Worm (Caenorhabditis elegans) whole organism, L1 larva: ENCODE measurements around the gene T05H4.4.

Source experiments
- C16A3.4 ChIP-seq: fragments of 150-350 bp; optimal IDR thresholded peaks from 2 replicates; lab custom pipeline; 2014; ENCODE audit warnings: missing biosample characterization, missing genetic modification characterization
- F16B12.6 ChIP-seq: fragments of 150-350 bp; optimal IDR thresholded peaks from 2 replicates; lab custom pipeline; 2014; ENCODE audit warnings: missing biosample characterization, missing genetic modification characterization
- ama-1 ChIP-seq: fragments of 150-350 bp; optimal IDR thresholded peaks from 2 replicates; lab custom pipeline; 2014
- blmp-1 ChIP-seq: fragments of 150-350 bp; optimal IDR thresholded peaks from 2 replicates; lab custom pipeline; 2014; ENCODE audit warnings: missing biosample characterization, missing genetic modification characterization
- ceh-82 ChIP-seq, 3 experiments: fragments of 150-350 bp in 1 of 3; sonication (generic microtip) in 2 of 3; optimal IDR thresholded peaks; 2 replicates each; lab custom pipeline; 2014 to 2017; ENCODE audit warnings: missing biosample characterization in 3 of 3, missing genetic modification characterization in 3 of 3
- ces-1 ChIP-seq: fragments of 150-350 bp; optimal IDR thresholded peaks from 2 replicates; lab custom pipeline; 2014; ENCODE audit warnings: missing biosample characterization, missing genetic modification reagents, missing genetic modification characterization
- dpl-1 ChIP-seq, 3 experiments: fragments of 150-350 bp in 2 of 3; sonication (generic microtip) in 1 of 3; optimal IDR thresholded peaks; 2 replicates each; lab custom pipeline; 2014 to 2017; ENCODE audit warnings: missing biosample characterization in 3 of 3, missing genetic modification characterization in 3 of 3, missing genetic modification reagents in 3 of 3
- dsc-1 ChIP-seq: sonication (generic microtip); optimal IDR thresholded peaks from 2 replicates; lab custom pipeline; 2016; ENCODE audit warnings: mild to moderate bottlenecking, missing genetic modification characterization, missing compliant biosample characterization
- efl-1 ChIP-seq, 4 experiments: fragments of 150-350 bp; optimal IDR thresholded peaks in 3 of 4; peaks in 1 of 4; 1 replicate in 1 of 4; 2 replicates in 3 of 4; lab custom pipeline; 2014; ENCODE audit warnings: missing biosample characterization in 2 of 4, missing genetic modification characterization in 2 of 4, missing genetic modification reagents in 2 of 4
- egl-27 ChIP-seq, 2 experiments: fragments of 150-350 bp in 1 of 2; sonication (generic microtip); optimal IDR thresholded peaks; 3 replicates each; lab custom pipeline; 2017 to 2018; ENCODE audit warnings: missing biosample characterization in 2 of 2, missing genetic modification characterization in 2 of 2, missing genetic modification reagents in 2 of 2
- fkh-10 ChIP-seq: sonication (generic microtip); optimal IDR thresholded peaks from 2 replicates; lab custom pipeline; 2017; ENCODE audit warnings: missing biosample characterization, missing genetic modification reagents, missing genetic modification characterization
- fkh-4 ChIP-seq: sonication (generic microtip); optimal IDR thresholded peaks from 2 replicates; lab custom pipeline; 2016; ENCODE audit warnings: missing compliant biosample characterization, missing genetic modification characterization, borderline replicate concordance
- fos-1 ChIP-seq: fragments of 150-350 bp; optimal IDR thresholded peaks from 2 replicates; lab custom pipeline; 2014; ENCODE audit warnings: missing biosample characterization, missing genetic modification characterization
- grh-1 ChIP-seq: fragments of 200-800 bp; sonication (Bioruptor generic); IDR thresholded peaks from 2 replicates; pipeline ENCODE4 v1.3.6; 2022; ENCODE audit warnings: missing genetic modification reagents, missing genetic modification characterization, missing compliant biosample characterization
- hlh-17 ChIP-seq: fragments of 200-800 bp; sonication (Bioruptor generic); optimal IDR thresholded peaks from 2 replicates; lab custom pipeline; 2018; ENCODE audit warnings: missing genetic modification characterization, mild to moderate bottlenecking, missing compliant biosample characterization, moderate library complexity, borderline replicate concordance
- hlh-4 ChIP-seq: sonication (generic microtip); optimal IDR thresholded peaks from 2 replicates; lab custom pipeline; 2016; ENCODE audit warnings: mild to moderate bottlenecking, missing genetic modification characterization, missing compliant biosample characterization
- isw-1 ChIP-seq: fragments of 200-800 bp; sonication (Bioruptor generic); IDR thresholded peaks from 2 replicates; pipeline ENCODE4 v1.3.6; 2022; ENCODE audit warnings: missing genetic modification characterization, missing compliant biosample characterization
- jun-1 ChIP-seq: fragments of 150-350 bp; optimal IDR thresholded peaks from 2 replicates; lab custom pipeline; 2014; ENCODE audit warnings: missing biosample characterization, missing genetic modification reagents, missing genetic modification characterization
- lin-14 ChIP-seq: fragments of 200-800 bp; sonication (Bioruptor generic); optimal IDR thresholded peaks from 2 replicates; lab custom pipeline; 2018; ENCODE audit warnings: mild to moderate bottlenecking, missing genetic modification characterization, moderate library complexity, missing compliant biosample characterization
- lin-35 ChIP-seq, 2 experiments: fragments of 150-350 bp; optimal IDR thresholded peaks; 2 replicates each; lab custom pipeline; 2014; ENCODE audit warnings: missing biosample characterization in 2 of 2, missing genetic modification characterization in 2 of 2, missing genetic modification reagents in 2 of 2
- lir-3 ChIP-seq: sonication (generic microtip); optimal IDR thresholded peaks from 2 replicates; lab custom pipeline; 2016; ENCODE audit warnings: mild to moderate bottlenecking, missing genetic modification characterization, moderate library complexity, missing compliant biosample characterization; ENCODE audit not compliant: poor library complexity
- lsy-2 ChIP-seq, 2 experiments: fragments of 150-350 bp; optimal IDR thresholded peaks; 2 replicates each; lab custom pipeline; 2014; ENCODE audit warnings: missing biosample characterization in 2 of 2, missing genetic modification characterization in 2 of 2
- mef-2 ChIP-seq: fragments of 150-350 bp; optimal IDR thresholded peaks from 2 replicates; lab custom pipeline; 2014; ENCODE audit warnings: missing biosample characterization, missing genetic modification characterization
- mep-1 ChIP-seq: fragments of 150-350 bp; optimal IDR thresholded peaks from 2 replicates; lab custom pipeline; 2014; ENCODE audit warnings: missing biosample characterization, missing genetic modification characterization
- nhr-20 ChIP-seq: sonication (generic microtip); optimal IDR thresholded peaks from 2 replicates; lab custom pipeline; 2016; ENCODE audit warnings: mild to moderate bottlenecking, missing genetic modification characterization, missing compliant biosample characterization
- nhr-47 ChIP-seq: sonication (generic microtip); optimal IDR thresholded peaks from 2 replicates; lab custom pipeline; 2016; ENCODE audit warnings: mild to moderate bottlenecking, missing genetic modification characterization, moderate library complexity, missing compliant biosample characterization
- nhr-71 ChIP-seq: sonication (generic microtip); optimal IDR thresholded peaks from 2 replicates; lab custom pipeline; 2016; ENCODE audit warnings: mild to moderate bottlenecking, missing genetic modification characterization, moderate library complexity, missing compliant biosample characterization
- nhr-77 ChIP-seq: fragments of 150-350 bp; optimal IDR thresholded peaks from 2 replicates; lab custom pipeline; 2014; ENCODE audit warnings: missing biosample characterization, missing genetic modification characterization
- nhr-85 ChIP-seq: sonication (generic microtip); peaks from one replicate; lab custom pipeline; 2016; ENCODE audit warnings: missing genetic modification characterization, inconsistent platforms, missing compliant biosample characterization
- nhr-90 ChIP-seq: sonication (generic microtip); optimal IDR thresholded peaks from 2 replicates; lab custom pipeline; 2016; ENCODE audit warnings: mild to moderate bottlenecking, missing genetic modification characterization, missing compliant biosample characterization; ENCODE audit not compliant: poor library complexity
- rnt-1 ChIP-seq: sonication (generic microtip); optimal IDR thresholded peaks from 2 replicates; lab custom pipeline; 2016; ENCODE audit warnings: mild to moderate bottlenecking, missing genetic modification characterization, moderate library complexity, missing compliant biosample characterization
- snu-23 ChIP-seq: sonication (generic microtip); optimal IDR thresholded peaks from 2 replicates; lab custom pipeline; 2016; ENCODE audit warnings: missing genetic modification characterization, missing compliant biosample characterization
- swsn-7 ChIP-seq: sonication (generic microtip); optimal IDR thresholded peaks from 2 replicates; lab custom pipeline; 2016; ENCODE audit warnings: missing genetic modification characterization, missing compliant biosample characterization
- tbx-2 ChIP-seq: sonication (generic microtip); optimal IDR thresholded peaks from 2 replicates; lab custom pipeline; 2016; ENCODE audit warnings: missing genetic modification characterization, missing compliant biosample characterization
- unc-130 ChIP-seq: fragments of 150-350 bp; optimal IDR thresholded peaks from 2 replicates; lab custom pipeline; 2017; ENCODE audit warnings: missing biosample characterization, missing genetic modification characterization, inconsistent platforms
- xbp-1 ChIP-seq: sonication (generic microtip); optimal IDR thresholded peaks from 2 replicates; lab custom pipeline; 2016; ENCODE audit warnings: missing genetic modification characterization, missing compliant biosample characterization
- ztf-11 ChIP-seq, 2 experiments: sonication (generic microtip); optimal IDR thresholded peaks; 2 replicates each; lab custom pipeline; 2016 to 2017; ENCODE audit warnings: missing genetic modification characterization in 2 of 2, missing biosample characterization in 1 of 2, missing compliant biosample characterization in 1 of 2

T05H4.4 gene

ce11 chrV:6425927-6426326, 12.8 kb upstream of the T05H4.4 start, which contains the start of gene T05H4.11:
T05H4.11 (minus strand) TSS chrV:6426261.
- no peak for TF ChIP-seq hlh-17 (GFP tag; lab: Kevin White, UChicago)
- peak; percentile 37 for TF ChIP-seq nhr-71 (tag; lab: Kevin White, UChicago)
- peak in 1 of 2 experiments; percentile 18 for TF ChIP-seq efl-1 (optimal IDR thresholded peaks at IDR 0.05; lab: Kevin White, UChicago)
- no peak for TF ChIP-seq efl-1 (GFP tag; optimal IDR thresholded peaks at IDR 0.05 in 1 of 2; lab: Kevin White, UChicago)
- TF ChIP-seq fkh-4 (tag; lab: Kevin White, UChicago): no peak
- TF ChIP-seq fkh-10 (GFP tag; lab: Kevin White, UChicago): no peak
- TF ChIP-seq swsn-7 (tag; lab: Kevin White, UChicago): no peak
- TF ChIP-seq nhr-85: peak; percentile 31
- TF ChIP-seq hlh-4 (tag; lab: Kevin White, UChicago): no peak
- TF ChIP-seq ama-1 (lab: Kevin White, UChicago): peak; percentile 14

- no peak for TF ChIP-seq egl-27 (tag; optimal IDR thresholded peaks at IDR 0.05; lab: Kevin White, UChicago)
- TF ChIP-seq grh-1 (GFP tag; lab: Robert Waterston, UW): peak; percentile 27; the same call in 1 of the 2 replicates
Observed at ce11 chrV:6426843-6427242, 11.9 kb upstream of the T05H4.4 start, which contains the start of gene atp-4. atp-4 (minus strand) TSS chrV:6427112.

ce11 chrV:6427433-6427832, 11.3 kb upstream of the T05H4.4 start:
- TF ChIP-seq blmp-1 (tag; lab: Kevin White, UChicago): peak; percentile 17
- peak; percentile 40 for TF ChIP-seq lin-14 (GFP tag; lab: Kevin White, UChicago)
- TF ChIP-seq fos-1 (tag; lab: Kevin White, UChicago): no peak
- TF ChIP-seq ces-1 (GFP tag; lab: Kevin White, UChicago): no peak
- peak; percentile 55 to 57 for TF ChIP-seq efl-1 (optimal IDR thresholded peaks at IDR 0.05; lab: Kevin White, UChicago)
- TF ChIP-seq efl-1 (GFP tag; optimal IDR thresholded peaks at IDR 0.05 in 1 of 2; lab: Kevin White, UChicago): peak; percentile 58 to 92
- TF ChIP-seq mep-1 (tag; lab: Kevin White, UChicago): peak; percentile 23
- peak; percentile 51 for TF ChIP-seq C16A3.4 (tag; lab: Kevin White, UChicago)
- peak; percentile 55 for TF ChIP-seq snu-23 (GFP tag; lab: Kevin White, UChicago)
- no peak for TF ChIP-seq ztf-11 (tag; optimal IDR thresholded peaks at IDR 0.05; lab: Kevin White, UChicago)
- TF ChIP-seq jun-1 (tag; lab: Kevin White, UChicago): peak; percentile 32
- TF ChIP-seq lin-35 (GFP tag; optimal IDR thresholded peaks at IDR 0.05; lab: Kevin White, UChicago): peak; percentile 57 to 66
- TF ChIP-seq nhr-85: peak; percentile 62
- peak; percentile 12 for TF ChIP-seq dsc-1 (tag; lab: Kevin White, UChicago)
- peak; percentile 89 for TF ChIP-seq F16B12.6 (tag; lab: Kevin White, UChicago)
- TF ChIP-seq tbx-2: peak; percentile 9
- peak; percentile 52 for TF ChIP-seq nhr-20
- TF ChIP-seq unc-130 (tag; lab: Kevin White, UChicago): peak; percentile 17
- TF ChIP-seq lir-3: no peak
- TF ChIP-seq nhr-47 (tag; lab: Kevin White, UChicago): peak; percentile 48
- TF ChIP-seq nhr-71 (tag; lab: Kevin White, UChicago): peak; percentile 65
- TF ChIP-seq ceh-82 (tag; optimal IDR thresholded peaks at IDR 0.05; lab: Kevin White, UChicago): peak in 2 of 3 experiments; percentile 14 to 45
- TF ChIP-seq isw-1 (GFP tag; lab: Robert Waterston, UW): peak; percentile 15; the same call in 1 of the 2 replicates
- no peak for TF ChIP-seq mef-2 (tag; lab: Kevin White, UChicago)
- peak; percentile 80 for TF ChIP-seq rnt-1 (tag; lab: Kevin White, UChicago)
- peak; percentile 58 to 87 for TF ChIP-seq lsy-2 (tag; optimal IDR thresholded peaks at IDR 0.05; lab: Kevin White, UChicago)
- TF ChIP-seq swsn-7 (tag; lab: Kevin White, UChicago): peak; percentile 29
- TF ChIP-seq nhr-90 (tag; lab: Kevin White, UChicago): peak; percentile 44
- TF ChIP-seq xbp-1 (tag; lab: Kevin White, UChicago): peak; percentile 63
- peak; percentile 13 to 62 (median 57) for TF ChIP-seq dpl-1 (GFP tag; optimal IDR thresholded peaks at IDR 0.05; lab: Kevin White, UChicago)
- no peak for TF ChIP-seq nhr-77 (tag; lab: Kevin White, UChicago)
- TF ChIP-seq, all 84 proteins: peak for 24
